Worm (Caenorhabditis elegans): ENCODE results near the gene F25B4.4.

The F25B4.4 gene

ce11 chrV:5691665-5692407, 7.2 kb downstream of the F25B4.4 start, which contains the start of gene F25B4.8:
F25B4.8 (minus strand) TSS chrV:5691715.
- TF ChIP-seq unc-62 (GFP tag; optimal IDR thresholded peaks at IDR 0.05), result no peak

DNA sequence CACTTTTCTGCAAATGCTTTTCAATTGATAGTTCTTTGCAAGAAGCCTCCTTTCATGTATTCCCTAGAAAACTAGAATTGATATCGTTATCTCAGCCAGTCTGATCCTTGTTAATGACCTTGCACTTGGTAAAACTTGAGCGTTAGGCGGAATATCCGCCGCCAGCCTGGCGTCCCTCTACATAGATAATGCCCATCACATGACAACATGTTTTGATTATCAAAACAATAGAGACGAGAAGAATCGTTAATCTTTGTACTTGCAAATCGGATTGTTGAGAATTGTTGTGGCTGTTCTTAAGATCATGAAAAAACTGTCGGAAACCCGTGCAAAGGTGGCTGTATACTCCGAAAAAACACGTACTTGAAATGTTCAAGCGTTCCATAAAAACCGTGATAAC, 8.9 kb downstream of the F25B4.4 start:
- TF ChIP-seq unc-62 (GFP tag; optimal IDR thresholded peaks at IDR 0.05), result no peak

- no peak for TF ChIP-seq unc-62 (GFP tag; optimal IDR thresholded peaks at IDR 0.05)
Measured at ce11 chrV:5695635-5696034, 11.0 kb downstream of the F25B4.4 start.

DNA sequence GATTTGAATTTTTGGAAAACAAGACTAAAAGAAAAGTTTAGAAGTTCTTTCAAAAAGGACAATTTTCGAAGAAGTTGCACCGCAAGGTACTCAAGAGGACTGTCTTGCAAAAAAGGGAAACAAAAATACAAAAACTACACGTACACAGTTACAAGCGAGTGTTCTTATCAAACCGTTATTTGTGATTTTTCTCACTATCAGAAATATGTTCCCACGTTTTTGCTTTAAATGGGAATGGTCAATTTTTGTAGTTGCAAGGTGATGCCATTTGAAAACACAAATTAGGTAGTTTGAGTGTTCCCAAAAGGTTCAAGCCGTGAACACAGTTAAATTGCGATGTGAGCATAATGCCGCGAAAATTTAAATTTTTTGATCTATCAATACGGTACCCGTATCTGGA, 11.5 kb downstream of the F25B4.4 start:
- TF ChIP-seq unc-62 (GFP tag; optimal IDR thresholded peaks at IDR 0.05), result no peak

DNA sequence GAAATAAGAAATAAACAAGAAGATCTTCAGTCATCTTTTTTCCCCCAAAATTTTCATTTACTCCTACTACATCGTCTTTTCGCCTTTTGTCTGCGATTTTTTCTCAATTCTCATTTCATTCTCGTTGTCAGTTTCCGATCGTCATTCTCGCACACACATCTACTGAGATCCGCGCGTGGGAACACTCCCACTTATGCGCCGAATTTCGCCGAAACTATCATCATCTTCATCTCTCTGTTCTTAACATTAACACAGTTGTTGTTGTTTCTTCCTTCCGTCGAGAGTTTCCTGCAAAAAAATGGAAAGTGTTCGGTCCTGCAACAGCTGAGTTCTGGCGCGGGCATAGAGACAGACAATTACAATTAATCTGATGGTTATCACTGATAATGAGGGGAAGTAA, 12.9 kb downstream of the F25B4.4 start:
- TF ChIP-seq unc-62 (GFP tag; optimal IDR thresholded peaks at IDR 0.05), result no peak

DNA sequence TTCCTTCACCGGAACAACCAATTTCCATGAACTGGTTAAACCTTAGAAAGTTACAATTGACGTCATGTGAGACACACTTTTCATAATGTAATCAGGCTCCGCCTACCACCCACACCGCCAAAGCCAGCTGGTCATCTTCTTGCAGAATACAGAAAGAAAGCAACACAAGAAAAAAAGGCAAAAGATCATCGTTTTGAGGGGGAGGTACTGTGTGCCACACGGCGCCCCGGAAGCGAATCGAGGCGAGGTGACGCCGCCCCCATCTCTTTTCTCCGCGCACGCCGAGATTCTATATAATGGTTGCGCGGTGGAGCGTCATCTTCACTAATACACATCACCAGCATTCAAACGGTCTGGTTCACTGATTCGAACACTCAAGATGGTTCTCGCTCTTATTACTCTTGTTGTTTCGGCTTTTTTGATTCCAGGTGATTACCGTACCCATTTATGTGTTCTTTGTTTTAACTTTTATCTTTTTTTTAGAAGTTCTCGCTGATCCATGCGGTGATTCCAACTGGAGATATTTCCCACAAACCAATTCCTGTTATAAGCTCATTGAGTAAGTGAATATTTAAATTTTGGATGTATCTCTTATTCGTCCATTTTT, 15.3 kb downstream of the F25B4.4 start, which contains the start of gene clec-1:
clec-1 (plus strand) TSS at position 320 of the 607 bp plus-strand sequence.
- TF ChIP-seq unc-62 (GFP tag; optimal IDR thresholded peaks at IDR 0.05), result no peak

DNA sequence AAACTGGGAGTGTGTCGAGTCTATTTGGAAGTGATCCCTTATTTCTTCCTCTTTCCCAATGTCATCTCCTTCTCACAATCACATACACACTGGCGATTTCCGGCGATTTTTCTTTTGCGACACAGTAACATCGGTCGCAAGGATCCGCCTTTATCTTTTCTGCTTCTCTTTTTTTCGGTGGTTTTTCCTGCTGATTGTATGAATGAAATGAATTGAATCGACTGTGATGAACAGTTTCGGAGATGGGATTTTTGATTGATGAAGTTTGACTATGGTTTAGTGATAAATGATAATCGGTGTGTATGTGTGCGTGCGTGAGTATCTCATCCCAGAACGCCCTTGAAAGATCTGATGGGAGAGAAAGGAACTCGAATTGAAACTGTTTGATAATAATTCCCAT, 16.4 kb downstream of the F25B4.4 start:
- TF ChIP-seq unc-62 (GFP tag; optimal IDR thresholded peaks at IDR 0.05), result no peak

DNA sequence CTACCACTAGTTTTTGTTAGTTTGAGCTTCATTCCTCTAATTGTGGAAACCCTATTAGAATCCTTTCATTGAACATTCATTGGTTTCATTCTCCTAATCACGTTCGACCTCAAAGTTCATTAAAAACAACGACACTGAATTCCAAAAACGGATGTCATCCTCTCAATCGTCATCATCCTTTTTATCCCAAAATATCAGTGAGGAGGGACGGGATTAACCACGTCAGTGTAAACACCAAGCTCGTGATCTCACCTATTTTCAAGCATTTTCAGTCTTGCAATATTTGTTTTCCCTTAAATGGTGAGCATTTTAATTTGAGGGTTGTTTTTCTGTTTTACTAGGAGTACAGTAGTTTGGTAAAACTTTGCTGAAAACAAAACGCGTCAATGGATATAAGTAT, 19.8 kb downstream of the F25B4.4 start:
- TF ChIP-seq unc-62 (GFP tag; optimal IDR thresholded peaks at IDR 0.05), result no peak

DNA sequence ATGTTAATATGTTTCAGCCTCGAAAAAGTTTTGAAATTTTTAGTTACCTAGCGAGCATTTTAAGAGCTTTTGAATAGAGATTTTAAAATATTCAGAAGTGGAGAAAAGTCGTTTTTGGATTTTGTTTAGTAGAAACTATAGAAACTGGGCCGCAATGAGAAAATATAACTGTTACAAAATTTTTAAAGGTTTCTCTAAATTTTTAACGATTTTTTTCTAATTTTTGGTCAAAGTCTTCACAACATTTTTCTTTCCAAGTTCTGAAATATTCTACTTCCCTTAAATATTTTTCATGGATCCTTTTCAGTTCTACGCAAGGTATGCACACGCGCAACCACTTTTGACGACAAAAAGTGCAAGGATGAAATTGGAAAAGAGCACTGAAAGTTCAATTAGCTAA, 20.8 kb downstream of the F25B4.4 start, which contains the start of gene peli-1:
peli-1 (plus strand) TSS at position 301 of the 400 bp plus-strand sequence.
- TF ChIP-seq unc-62 (GFP tag; optimal IDR thresholded peaks at IDR 0.05), result no peak

- TF ChIP-seq unc-62 (GFP tag; optimal IDR thresholded peaks at IDR 0.05), result no peak
Measured at ce11 chrV:5708331-5708730, 23.7 kb downstream of the F25B4.4 start.

- no peak for TF ChIP-seq unc-62 (GFP tag; optimal IDR thresholded peaks at IDR 0.05)
Measured at ce11 chrV:5712189-5712588, 27.5 kb downstream of the F25B4.4 start.

ce11 chrV:5712652-5713051, 28.0 kb downstream of the F25B4.4 start, which contains the start of gene gcst-1:
gcst-1 (plus strand) TSS chrV:5712928.
- no peak for TF ChIP-seq unc-62 (GFP tag; optimal IDR thresholded peaks at IDR 0.05)

DNA sequence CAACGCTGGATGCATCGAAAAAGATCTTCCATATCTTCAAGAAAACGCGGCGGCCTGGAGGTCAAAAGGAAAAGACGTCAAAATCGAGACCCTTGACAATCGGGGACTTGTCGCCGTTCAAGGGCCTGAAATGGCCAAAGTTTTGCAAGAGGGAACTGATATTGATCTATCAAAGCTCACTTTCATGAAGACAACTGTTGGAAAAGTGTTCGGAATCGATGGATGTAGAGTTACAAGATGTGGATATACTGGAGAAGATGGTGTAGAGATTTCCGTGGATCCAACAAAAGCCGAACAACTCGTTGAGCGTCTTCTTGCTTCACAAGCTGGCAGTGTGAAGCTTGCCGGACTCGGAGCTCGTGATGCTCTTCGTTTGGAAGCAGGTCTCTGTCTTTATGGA, 28.8 kb downstream of the F25B4.4 start:
- TF ChIP-seq unc-62 (GFP tag; optimal IDR thresholded peaks at IDR 0.05), result no peak

- TF ChIP-seq unc-62 (GFP tag; optimal IDR thresholded peaks at IDR 0.05), result no peak
Measured at ce11 chrV:5716508-5716907, 31.8 kb downstream of the F25B4.4 start, which contains the start of gene K09H11.9. K09H11.9 (minus strand) TSS chrV:5716608.

ce11 chrV:5717237-5717935, 32.7 kb downstream of the F25B4.4 start, which contains the start of gene rga-3:
rga-3 (plus strand) TSS chrV:5717885.
- TF ChIP-seq unc-62 (GFP tag; optimal IDR thresholded peaks at IDR 0.05), result no peak

- no peak for TF ChIP-seq unc-62 (GFP tag; optimal IDR thresholded peaks at IDR 0.05)
Measured at ce11 chrV:5722093-5722492, 37.4 kb downstream of the F25B4.4 start.

Measured in whole organism, dauer.